Worm (Caenorhabditis elegans) whole organism, L3 larva: Measurements from ENCODE around the gene C31H1.2.

Experiments
- ama-1 ChIP-seq: fragments of 150-350 bp; optimal IDR thresholded peaks from 2 replicates; lab custom pipeline; 2018
- ceh-16 ChIP-seq: sonication (generic microtip); optimal IDR thresholded peaks from 2 replicates; lab custom pipeline; 2017; ENCODE audit warnings: missing biosample characterization, missing genetic modification characterization
- ceh-28 ChIP-seq: fragments of 150-350 bp; optimal IDR thresholded peaks from 2 replicates; lab custom pipeline; 2014; ENCODE audit warnings: missing biosample characterization, missing genetic modification reagents, missing genetic modification characterization
- ceh-82 ChIP-seq: fragments of 150-350 bp; optimal IDR thresholded peaks from 2 replicates; lab custom pipeline; 2014; ENCODE audit warnings: missing biosample characterization, missing genetic modification characterization
- ceh-9 ChIP-seq: sonication (generic microtip); optimal IDR thresholded peaks from 2 replicates; lab custom pipeline; 2018; ENCODE audit warnings: missing biosample characterization, missing genetic modification characterization
- daf-12 ChIP-seq: fragments of 150-350 bp; optimal IDR thresholded peaks from 2 replicates; lab custom pipeline; 2014; ENCODE audit warnings: missing biosample characterization, missing genetic modification reagents, missing genetic modification characterization
- egl-5 ChIP-seq: fragments of 150-350 bp; optimal IDR thresholded peaks from 2 replicates; lab custom pipeline; 2017; ENCODE audit warnings: missing biosample characterization, missing genetic modification reagents, missing genetic modification characterization, inconsistent platforms
- elt-3 ChIP-seq, 3 experiments: fragments of 150-350 bp in 1 of 3; sonication (generic microtip) in 2 of 3; optimal IDR thresholded peaks; 2 replicates in 2 of 3; 4 replicates in 1 of 3; lab custom pipeline; 2014 to 2017; ENCODE audit warnings: missing biosample characterization in 3 of 3, missing genetic modification characterization in 3 of 3
- eor-1 ChIP-seq, 2 experiments: fragments of 150-350 bp; optimal IDR thresholded peaks; 2 replicates each; lab custom pipeline; 2014 to 2018; ENCODE audit warnings: missing biosample characterization in 2 of 2, missing genetic modification characterization in 2 of 2
- fkh-10 ChIP-seq: sonication (generic microtip); optimal IDR thresholded peaks from 2 replicates; lab custom pipeline; 2017; ENCODE audit warnings: missing biosample characterization, missing genetic modification reagents, missing genetic modification characterization
- fkh-2 ChIP-seq: fragments of 150-350 bp; optimal IDR thresholded peaks from 2 replicates; lab custom pipeline; 2014; ENCODE audit warnings: missing biosample characterization, missing genetic modification reagents, missing genetic modification characterization
- fos-1 ChIP-seq: fragments of 150-350 bp; optimal IDR thresholded peaks from 2 replicates; lab custom pipeline; 2014; ENCODE audit warnings: missing biosample characterization, missing genetic modification characterization
- hmg-11 ChIP-seq: sonication (generic microtip); optimal IDR thresholded peaks from 2 replicates; lab custom pipeline; 2016; ENCODE audit warnings: missing genetic modification characterization, missing compliant biosample characterization
- lin-15B ChIP-seq: fragments of 150-350 bp; optimal IDR thresholded peaks from 2 replicates; lab custom pipeline; 2014; ENCODE audit warnings: missing biosample characterization, missing genetic modification characterization
- lin-39 ChIP-seq: fragments of 150-350 bp; optimal IDR thresholded peaks from 2 replicates; lab custom pipeline; 2018; ENCODE audit warnings: missing biosample characterization, missing genetic modification reagents, missing genetic modification characterization
- lsy-12 ChIP-seq: sonication (generic microtip); optimal IDR thresholded peaks from 2 replicates; lab custom pipeline; 2016; ENCODE audit warnings: mild to moderate bottlenecking, missing genetic modification characterization, missing compliant biosample characterization
- mml-1 ChIP-seq: fragments of 150-350 bp; sonication (generic microtip); optimal IDR thresholded peaks from 3 replicates; lab custom pipeline; 2014; ENCODE audit warnings: missing biosample characterization, missing genetic modification characterization
- nfya-1 ChIP-seq: sonication (generic microtip); optimal IDR thresholded peaks from 2 replicates; lab custom pipeline; 2017; ENCODE audit warnings: missing genetic modification characterization, mild to moderate bottlenecking, missing compliant biosample characterization, antibody characterized with exemption, moderate library complexity; ENCODE audit not compliant: insufficient read depth
- nhr-11 ChIP-seq: fragments of 150-350 bp; optimal IDR thresholded peaks from 2 replicates; lab custom pipeline; 2014; ENCODE audit warnings: missing biosample characterization, missing genetic modification characterization
- nhr-12 ChIP-seq: fragments of 150-350 bp; optimal IDR thresholded peaks from 2 replicates; lab custom pipeline; 2014; ENCODE audit warnings: missing biosample characterization, missing genetic modification characterization
- nhr-23 ChIP-seq: fragments of 150-350 bp; optimal IDR thresholded peaks from 2 replicates; lab custom pipeline; 2014; ENCODE audit warnings: missing biosample characterization, missing genetic modification reagents, missing genetic modification characterization
- nhr-237 ChIP-seq: fragments of 150-350 bp; optimal IDR thresholded peaks from 2 replicates; lab custom pipeline; 2014; ENCODE audit warnings: missing biosample characterization, missing genetic modification characterization
- nhr-25 ChIP-seq: sonication (generic microtip); optimal IDR thresholded peaks from 2 replicates; lab custom pipeline; 2017; ENCODE audit warnings: missing biosample characterization, missing genetic modification characterization
- nhr-28 ChIP-seq: fragments of 150-350 bp; optimal IDR thresholded peaks from 2 replicates; lab custom pipeline; 2014; ENCODE audit warnings: missing biosample characterization, missing genetic modification characterization
- nhr-43 ChIP-seq: sonication (generic microtip); optimal IDR thresholded peaks from 2 replicates; lab custom pipeline; 2016; ENCODE audit warnings: mild to moderate bottlenecking, missing genetic modification characterization, missing compliant biosample characterization; ENCODE audit not compliant: poor library complexity, severe bottlenecking
- nhr-67 ChIP-seq: fragments of 150-350 bp; optimal IDR thresholded peaks from 2 replicates; lab custom pipeline; 2014; ENCODE audit warnings: missing biosample characterization, missing genetic modification characterization
- nhr-76 ChIP-seq: fragments of 150-350 bp; sonication (generic microtip); optimal IDR thresholded peaks from 5 replicates; lab custom pipeline; 2014; ENCODE audit warnings: missing biosample characterization, missing genetic modification characterization
- nhr-77 ChIP-seq: fragments of 150-350 bp; optimal IDR thresholded peaks from 2 replicates; lab custom pipeline; 2014; ENCODE audit warnings: missing biosample characterization, missing genetic modification characterization
- pha-4 ChIP-seq: fragments of 150-350 bp; optimal IDR thresholded peaks from 2 replicates; lab custom pipeline; 2014; ENCODE audit warnings: missing biosample characterization, missing genetic modification reagents, missing genetic modification characterization
- sea-2 ChIP-seq: fragments of 150-350 bp; sonication (generic microtip); optimal IDR thresholded peaks from 4 replicates; lab custom pipeline; 2014; ENCODE audit warnings: missing biosample characterization, missing genetic modification reagents, missing genetic modification characterization
- skn-1 ChIP-seq: fragments of 150-350 bp; optimal IDR thresholded peaks from 2 replicates; lab custom pipeline; 2014; ENCODE audit warnings: missing biosample characterization, missing genetic modification characterization
- snpc-4 ChIP-seq: fragments of 150-350 bp; optimal IDR thresholded peaks from 2 replicates; lab custom pipeline; 2014; ENCODE audit warnings: missing biosample characterization, missing genetic modification characterization
- tbx-2 ChIP-seq: sonication (generic microtip); optimal IDR thresholded peaks from 2 replicates; lab custom pipeline; 2016; ENCODE audit warnings: mild to moderate bottlenecking, missing genetic modification characterization, missing compliant biosample characterization
- unc-39 ChIP-seq: sonication (generic microtip); optimal IDR thresholded peaks from 4 replicates; lab custom pipeline; 2017; ENCODE audit warnings: missing biosample characterization, missing genetic modification characterization
- zag-1 ChIP-seq: fragments of 150-350 bp; optimal IDR thresholded peaks from 2 replicates; lab custom pipeline; 2014; ENCODE audit warnings: missing biosample characterization, missing genetic modification characterization
- ztf-11 ChIP-seq: fragments of 150-350 bp; optimal IDR thresholded peaks from 2 replicates; lab custom pipeline; 2014; ENCODE audit warnings: missing biosample characterization, missing genetic modification characterization
- ztf-4 ChIP-seq: fragments of 150-350 bp; optimal IDR thresholded peaks from 2 replicates; lab custom pipeline; 2014; ENCODE audit warnings: missing biosample characterization, missing genetic modification characterization

Gene C31H1.2

DNA sequence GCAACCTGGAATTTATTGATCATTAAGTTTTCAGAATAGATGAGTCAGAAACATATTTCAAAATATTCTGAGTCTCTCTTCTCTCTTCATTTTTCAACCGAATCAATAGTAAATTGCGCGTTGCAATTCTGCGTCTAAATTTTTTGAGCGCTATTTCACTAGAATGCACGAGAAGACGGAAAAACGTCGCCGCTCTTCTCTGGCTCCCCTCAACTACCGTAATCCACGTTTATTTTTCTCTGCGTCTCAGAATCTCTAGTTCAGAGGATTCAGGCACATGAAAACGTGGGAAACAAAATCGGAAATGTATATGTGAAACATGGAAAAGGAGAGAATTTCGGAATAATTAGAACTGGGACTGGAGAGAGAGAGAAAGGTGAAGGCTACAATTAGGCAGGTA is 14.4 kb downstream of the C31H1.2 start (continued):
- TF ChIP-seq eor-1 (tag; optimal IDR thresholded peaks at IDR 0.05; lab: Kevin White, UChicago) (no peak), lin-15B (tag; lab: Kevin White, UChicago) (peak; percentile 18), ama-1 (lab: Kevin White, UChicago) (no peak), lsy-12 (tag; lab: Kevin White, UChicago) (peak; percentile 63), hmg-11 (tag; lab: Kevin White, UChicago) (peak; percentile 67), ceh-28 (tag; lab: Kevin White, UChicago) (peak; percentile 32), nhr-28 (no peak), nhr-23 (tag; lab: Kevin White, UChicago) (no peak), tbx-2 (tag; lab: Kevin White, UChicago) (no peak), snpc-4 (tag; lab: Kevin White, UChicago) (no peak), daf-12 (tag; lab: Kevin White, UChicago) (no peak), ceh-9 (tag; lab: Kevin White, UChicago) (no peak), mml-1 (tag; lab: Kevin White, UChicago) (no peak), elt-3 (tag; optimal IDR thresholded peaks at IDR 0.05; lab: Kevin White, UChicago) (no peak), fos-1 (tag; lab: Kevin White, UChicago) (no peak), fkh-10 (GFP tag; lab: Kevin White, UChicago) (peak; percentile 42), ztf-4 (tag; lab: Kevin White, UChicago) (no peak), skn-1 (tag; lab: Kevin White, UChicago) (no peak), nhr-67 (no peak), nhr-237 (tag; lab: Kevin White, UChicago) (no peak), ceh-82 (no peak), fkh-2 (tag; lab: Kevin White, UChicago) (no peak)

DNA sequence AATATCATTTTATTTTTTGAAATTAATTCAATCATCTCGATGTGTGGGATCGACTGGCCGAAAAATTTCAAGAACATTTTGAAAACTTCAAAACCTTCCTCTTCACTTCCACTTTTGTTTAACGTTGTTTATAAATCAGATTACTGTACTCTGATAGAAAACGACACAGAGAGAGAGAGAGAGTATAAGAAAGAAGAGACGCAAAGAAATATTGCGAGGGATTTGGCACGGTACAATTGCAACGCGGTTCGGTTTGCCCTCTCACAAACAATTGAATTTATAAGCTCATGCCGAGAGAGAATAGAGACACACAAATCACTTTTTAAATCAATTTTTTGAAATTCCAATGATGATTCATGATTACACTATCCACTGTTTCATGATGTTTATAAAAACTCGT is 15.3 kb downstream of the C31H1.2 start:
- TF ChIP-seq pha-4 (tag; lab: Kevin White, UChicago) (peak; percentile 20), nhr-77 (tag; lab: Kevin White, UChicago) (no peak)

DNA sequence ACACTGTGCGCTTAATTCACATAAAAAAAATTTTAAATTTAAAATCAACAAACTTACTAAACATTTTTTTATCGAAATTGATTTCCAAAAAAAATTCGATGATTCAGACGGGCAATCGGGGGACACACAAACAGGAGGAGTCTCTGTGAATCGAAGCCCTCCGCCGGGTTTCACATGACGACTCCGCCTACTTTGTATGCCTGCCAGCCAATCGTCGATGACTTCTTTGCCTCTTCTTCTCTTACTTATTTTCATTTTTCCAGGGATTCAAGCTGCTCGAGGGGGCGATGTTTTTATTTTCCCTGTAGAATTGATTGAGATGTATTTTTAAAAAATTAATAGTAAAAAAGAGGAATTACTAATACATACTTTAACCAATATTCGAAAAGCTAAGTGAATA is 15.8 kb downstream of the C31H1.2 start, which contains the start of gene lntl-1:
TSS of gene lntl-1 (minus strand) at position 185 of the 400 bp plus-strand sequence.
- no peak for TF ChIP-seq mml-1 (tag; lab: Kevin White, UChicago)
- no peak for TF ChIP-seq nhr-11
- TF ChIP-seq unc-39 (tag; lab: Kevin White, UChicago): no peak
- TF ChIP-seq nfya-1 (tag; lab: Kevin White, UChicago): peak; percentile 96
- no peak for TF ChIP-seq ztf-11
- no peak for TF ChIP-seq nhr-28
- peak; percentile 25 for TF ChIP-seq hmg-11 (tag; lab: Kevin White, UChicago)
- no peak for TF ChIP-seq egl-5 (tag; lab: Kevin White, UChicago)
- TF ChIP-seq zag-1 (tag; lab: Kevin White, UChicago): no peak
- TF ChIP-seq nhr-12 (tag; lab: Kevin White, UChicago): no peak

DNA sequence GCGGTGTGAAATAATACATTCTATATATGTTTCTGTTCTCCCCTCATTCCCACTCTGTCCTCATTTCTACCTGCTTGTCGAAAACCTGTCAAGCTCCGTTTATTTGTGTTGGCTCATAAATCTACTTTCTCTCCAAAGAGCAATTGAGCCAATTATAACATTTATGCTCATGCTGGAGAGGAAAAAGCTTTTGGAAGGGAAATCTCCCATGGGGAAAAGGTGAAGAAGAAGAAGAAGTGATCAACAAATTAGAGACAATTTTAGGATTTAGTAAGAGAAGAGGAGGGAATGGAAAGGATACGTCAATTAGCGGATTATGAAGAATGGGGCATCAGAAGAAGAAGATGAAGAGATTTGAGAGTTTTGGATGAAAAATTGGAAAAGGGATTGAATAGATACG is 18.6 kb downstream of the C31H1.2 start:
- TF ChIP-seq ceh-16 (tag; lab: Kevin White, UChicago): no peak
- TF ChIP-seq nhr-28: no peak
- TF ChIP-seq sea-2 (GFP tag; lab: Kevin White, UChicago): no peak

DNA sequence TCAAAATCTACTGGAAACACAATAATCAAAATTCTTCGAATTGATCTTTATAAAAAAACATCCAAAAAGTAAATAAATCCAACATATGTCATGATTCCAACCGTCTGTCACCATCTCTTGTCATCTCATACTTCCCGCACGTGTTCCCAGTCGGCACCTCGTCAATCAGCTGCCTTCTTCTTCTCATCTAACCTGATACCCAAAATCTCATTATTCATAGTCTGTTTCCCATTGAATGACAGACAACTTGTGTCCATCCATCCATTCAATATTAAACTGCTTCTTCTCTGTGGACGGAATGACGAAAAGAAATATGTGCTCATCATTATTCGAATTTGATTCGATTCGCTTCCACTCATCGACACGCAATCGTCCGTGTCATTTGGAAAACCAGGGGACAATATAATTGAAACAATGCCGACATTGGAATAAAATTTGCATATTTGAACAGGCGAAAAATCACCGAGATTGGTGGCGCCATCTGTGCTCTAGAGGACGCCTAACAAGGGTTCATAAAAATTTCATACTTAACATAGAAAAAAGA is 20.1 kb downstream of the C31H1.2 start:
- TF ChIP-seq nhr-77 (tag; lab: Kevin White, UChicago): no peak

DNA sequence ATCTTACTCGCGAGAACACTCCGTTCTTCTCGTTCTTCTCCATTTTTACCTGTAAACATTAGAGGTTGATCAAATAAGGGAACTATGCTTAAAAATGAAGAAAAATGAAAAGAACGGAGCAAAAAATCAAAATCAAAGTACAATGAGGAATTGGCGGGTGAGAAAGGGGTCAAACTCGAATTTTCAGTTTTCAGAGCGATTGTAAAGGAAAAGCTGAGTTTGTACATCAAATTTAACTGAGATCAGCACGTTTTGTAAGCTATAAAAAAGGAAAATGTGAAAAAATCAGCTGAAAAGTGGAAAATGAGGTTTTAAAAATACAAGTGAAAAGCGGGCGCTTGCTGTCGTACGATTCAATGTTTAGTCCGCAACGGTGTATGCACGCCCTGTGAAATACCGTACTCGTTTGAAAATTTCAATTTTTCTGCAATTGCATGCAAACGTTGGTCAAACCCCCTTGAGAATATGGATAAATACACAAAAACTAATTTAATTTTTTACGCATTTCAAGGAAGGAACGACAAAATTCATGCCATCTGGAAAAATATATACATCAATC is 23.1 kb downstream of the C31H1.2 start, which contains the start of gene oops-1:
TSS of gene oops-1 (minus strand) at position 51 of the 559 bp plus-strand sequence.
- TF ChIP-seq lin-39 (tag; lab: Kevin White, UChicago) (no peak), ceh-82 (no peak), nhr-25 (tag; lab: Kevin White, UChicago) (no peak), fos-1 (tag; lab: Kevin White, UChicago) (no peak), tbx-2 (tag; lab: Kevin White, UChicago) (no peak), mml-1 (tag; lab: Kevin White, UChicago) (no peak), nhr-76 (tag; lab: Kevin White, UChicago) (no peak), nhr-43 (no peak)
